Fruit fly (Drosophila melanogaster) whole organism: ENCODE measurements around the gene Pvf1.

Experiments
- CG8478 ChIP-seq: fragments of >200 bp; optimal IDR thresholded peaks from 2 replicates; lab custom pipeline; 2018; ENCODE audit warnings: inconsistent platforms
- Dll ChIP-seq: fragments of >200 bp; optimal IDR thresholded peaks from 2 replicates; lab custom pipeline; 2017
- pan ChIP-seq: fragments of >200 bp; optimal IDR thresholded peaks from 2 replicates; lab custom pipeline; 2017

- no peak for TF ChIP-seq pan
- TF ChIP-seq CG8478 (lab: Kevin White, UChicago), result no peak
- TF ChIP-seq Dll (lab: Kevin White, UChicago), result no peak
These were observed 35.7 kb downstream of the Pvf1 start for dm6 chrX:18868142-18868541.
